Worm (Caenorhabditis elegans): ENCODE measurements around the gene cdkl-1.
A peak's percentile ranks its signal among the peaks of the same experiment; 100 is the strongest.

The cdkl-1 gene

DNA sequence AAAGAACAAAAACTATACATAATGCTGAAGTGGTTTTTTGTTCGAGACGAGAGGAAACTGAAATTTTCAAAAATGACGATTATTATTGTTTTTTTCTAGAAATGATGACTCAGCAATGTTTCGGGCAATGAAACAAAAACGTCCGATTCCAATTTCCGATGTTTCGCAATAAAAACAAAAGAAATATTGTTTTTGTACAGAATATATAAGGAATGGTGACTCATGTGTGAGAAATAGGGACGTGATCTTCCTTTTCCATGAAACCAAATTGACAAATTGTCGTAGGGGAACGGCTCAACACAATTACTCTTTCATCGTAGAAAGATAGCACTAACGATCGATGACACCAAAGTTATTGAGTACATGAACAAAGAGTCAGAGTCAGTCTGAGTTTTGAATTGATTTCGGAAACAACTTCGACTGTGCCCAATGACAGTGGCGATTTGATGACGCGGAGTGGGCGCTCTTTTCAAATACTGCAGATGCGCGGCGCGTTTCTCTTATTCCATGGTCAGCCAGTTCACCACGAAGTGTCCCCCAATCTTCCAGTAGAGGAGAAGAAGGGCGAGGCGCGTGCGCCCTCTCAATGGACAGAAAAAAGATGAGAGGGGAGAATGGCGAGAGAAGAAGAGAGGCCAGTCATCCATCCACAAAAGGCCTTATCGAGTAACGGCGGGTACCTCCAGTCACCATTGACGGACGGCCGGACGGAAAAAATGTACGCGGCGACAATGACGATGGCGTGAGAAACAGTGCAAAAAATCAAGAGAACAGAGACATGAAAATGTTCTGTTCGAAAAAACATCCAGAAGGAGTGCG, 23.3 kb upstream of the cdkl-1 start:
- no peak for TF ChIP-seq Y55F3AM.14 (GFP tag; optimal IDR thresholded peaks at IDR 0.05)
- no peak for TF ChIP-seq mab-5 (tag; optimal IDR thresholded peaks at IDR 0.05)
- no peak for TF ChIP-seq alr-1 (tag; optimal IDR thresholded peaks at IDR 0.05)
- no peak for TF ChIP-seq nhr-11 (tag; optimal IDR thresholded peaks at IDR 0.05)
- TF ChIP-seq sma-9 (GFP tag; optimal IDR thresholded peaks at IDR 0.05): no peak
- no peak for TF ChIP-seq sma-9 (tag; optimal IDR thresholded peaks at IDR 0.05)
- TF ChIP-seq dmd-4 (tag; optimal IDR thresholded peaks at IDR 0.05): no peak
- TF ChIP-seq ceh-16 (tag; optimal IDR thresholded peaks at IDR 0.05): no peak
- peak; percentile 10 for TF ChIP-seq F13H6.1 (tag; optimal IDR thresholded peaks at IDR 0.05)
- TF ChIP-seq gmeb-1 (tag; optimal IDR thresholded peaks at IDR 0.05): no peak
- peak; percentile 4 for TF ChIP-seq nhr-21 (tag; optimal IDR thresholded peaks at IDR 0.05)
- peak; percentile 12 for TF ChIP-seq unc-55 (GFP tag; optimal IDR thresholded peaks at IDR 0.05)
- no peak for TF ChIP-seq nhr-12 (tag; optimal IDR thresholded peaks at IDR 0.05)
- TF ChIP-seq ztf-1 (GFP tag; conservative IDR thresholded peaks at IDR 0.05): no peak
- TF ChIP-seq nhr-6 (tag; optimal IDR thresholded peaks at IDR 0.05): no peak
- TF ChIP-seq snpc-4 (tag; optimal IDR thresholded peaks at IDR 0.05): no peak
- TF ChIP-seq nhr-129 (tag; optimal IDR thresholded peaks at IDR 0.05): peak; percentile 31
- no peak for TF ChIP-seq ZK546.5 (tag; optimal IDR thresholded peaks at IDR 0.05)
- no peak for TF ChIP-seq R02D3.7 (tag; optimal IDR thresholded peaks at IDR 0.05)
- TF ChIP-seq fos-1 (tag; optimal IDR thresholded peaks at IDR 0.05): peak; percentile 41
- TF ChIP-seq sma-3 (GFP tag; optimal IDR thresholded peaks at IDR 0.05): no peak
- TF ChIP-seq elt-3 (tag; optimal IDR thresholded peaks at IDR 0.05): no peak
- no peak for TF ChIP-seq peb-1 (tag; optimal IDR thresholded peaks at IDR 0.05)
- TF ChIP-seq ama-1 (optimal IDR thresholded peaks at IDR 0.05): no peak
- no peak for TF ChIP-seq lsy-2 (tag; optimal IDR thresholded peaks at IDR 0.05)
- TF ChIP-seq ztf-11 (tag; optimal IDR thresholded peaks at IDR 0.05): no peak
- no peak for TF ChIP-seq unc-62 (GFP tag; optimal IDR thresholded peaks at IDR 0.05)
- no peak for TF ChIP-seq nhr-77 (tag; optimal IDR thresholded peaks at IDR 0.05)
- TF ChIP-seq nhr-10 (tag; optimal IDR thresholded peaks at IDR 0.05): no peak
- TF ChIP-seq mbf-1 (tag; optimal IDR thresholded peaks at IDR 0.05): no peak
- peak; percentile 22 for TF ChIP-seq nhr-25 (tag; optimal IDR thresholded peaks at IDR 0.05)
- no peak for TF ChIP-seq ztf-4 (tag; optimal IDR thresholded peaks at IDR 0.05)
- TF ChIP-seq sem-4 (tag; optimal IDR thresholded peaks at IDR 0.05): no peak
- no peak for TF ChIP-seq skn-1 (tag; optimal IDR thresholded peaks at IDR 0.05)
- TF ChIP-seq crh-2 (tag; optimal IDR thresholded peaks at IDR 0.05): no peak
- peak; percentile 41 to 51 for TF ChIP-seq mdl-1 (tag; optimal IDR thresholded peaks at IDR 0.05)
- TF ChIP-seq nhr-237 (tag; optimal IDR thresholded peaks at IDR 0.05): no peak
- TF ChIP-seq nhr-23 (tag; optimal IDR thresholded peaks at IDR 0.05): no peak
- TF ChIP-seq lin-11 (tag; optimal IDR thresholded peaks at IDR 0.05): no peak
- no peak for TF ChIP-seq unc-39 (tag; optimal IDR thresholded peaks at IDR 0.05)
- TF ChIP-seq egl-27 (tag; optimal IDR thresholded peaks at IDR 0.05): no peak
- no peak for TF ChIP-seq elt-1 (tag; optimal IDR thresholded peaks at IDR 0.05)
- no peak for TF ChIP-seq ceh-82 (tag; optimal IDR thresholded peaks at IDR 0.05)
- no peak for TF ChIP-seq C34F6.9 (tag; optimal IDR thresholded peaks at IDR 0.05)
- no peak for TF ChIP-seq lin-39 (tag; optimal IDR thresholded peaks at IDR 0.05)
- TF ChIP-seq aly-2 (tag; optimal IDR thresholded peaks at IDR 0.05): no peak
- TF ChIP-seq zag-1 (tag; optimal IDR thresholded peaks at IDR 0.05): no peak

DNA sequence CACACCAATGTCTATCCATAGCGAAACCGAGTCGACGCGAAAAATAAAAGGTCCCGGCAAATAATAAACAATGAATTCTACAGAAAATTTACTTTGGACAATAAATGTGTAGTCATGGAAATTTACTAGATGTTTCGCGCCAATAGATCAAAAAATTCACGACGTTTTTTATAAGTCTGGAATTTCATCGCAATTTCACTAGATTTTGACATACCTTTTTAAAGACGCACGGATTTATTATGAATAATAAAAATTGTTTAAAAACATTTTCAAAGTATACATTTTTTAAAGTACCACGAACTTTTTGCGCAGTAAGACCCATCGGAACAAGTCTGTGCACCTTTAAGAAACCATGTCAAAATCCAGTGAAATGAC, 22.7 kb upstream of the cdkl-1 start:
- peak; percentile 41 for TF ChIP-seq sem-4 (tag; optimal IDR thresholded peaks at IDR 0.05)
- TF ChIP-seq sma-3 (GFP tag; optimal IDR thresholded peaks at IDR 0.05): peak; percentile 15
- no peak for TF ChIP-seq R02D3.7 (tag; optimal IDR thresholded peaks at IDR 0.05)
